Worm (Caenorhabditis elegans) whole organism, late embryonic: ENCODE measurements around the gene F44G4.7.

ENCODE experiments used
- C08G9.2 ChIP-seq: sonication (generic microtip); optimal IDR thresholded peaks from 2 replicates; lab custom pipeline; 2016; ENCODE audit warnings: mild to moderate bottlenecking, missing genetic modification characterization, moderate library complexity, missing compliant biosample characterization
- C38D4.7 ChIP-seq: fragments of 200-800 bp; sonication (Bioruptor generic); optimal IDR thresholded peaks from 2 replicates; lab custom pipeline; 2018; ENCODE audit warnings: mild to moderate bottlenecking, missing genetic modification characterization, moderate library complexity, missing compliant biosample characterization
- Y22D7AL.16 ChIP-seq: sonication (generic microtip); optimal IDR thresholded peaks from 2 replicates; lab custom pipeline; 2016; ENCODE audit warnings: missing genetic modification characterization, missing compliant biosample characterization
- ahr-1 ChIP-seq: sonication (generic microtip); optimal IDR thresholded peaks from 2 replicates; lab custom pipeline; 2016; ENCODE audit warnings: missing genetic modification characterization, missing compliant biosample characterization
- ama-1 ChIP-seq: fragments of 150-350 bp; optimal IDR thresholded peaks from 2 replicates; lab custom pipeline; 2014
- ceh-14 ChIP-seq: sonication (generic microtip); optimal IDR thresholded peaks from 2 replicates; lab custom pipeline; 2016; ENCODE audit warnings: missing genotype, missing genetic modification characterization, missing compliant biosample characterization
- ceh-18 ChIP-seq: sonication (generic microtip); optimal IDR thresholded peaks from 2 replicates; lab custom pipeline; 2016; ENCODE audit warnings: missing genetic modification characterization, missing compliant biosample characterization
- ceh-19 ChIP-seq: fragments of 200-800 bp; sonication (Bioruptor generic); optimal IDR thresholded peaks from 2 replicates; lab custom pipeline; 2018; ENCODE audit warnings: mild to moderate bottlenecking, missing genetic modification characterization, missing compliant biosample characterization
- ceh-2 ChIP-seq: sonication (generic microtip); optimal IDR thresholded peaks from 2 replicates; lab custom pipeline; 2016; ENCODE audit warnings: missing genotype, missing genetic modification characterization, missing compliant biosample characterization
- ceh-30 ChIP-seq: fragments of 150-350 bp; optimal IDR thresholded peaks from 2 replicates; lab custom pipeline; 2014; ENCODE audit warnings: missing biosample characterization, missing genetic modification characterization
- ceh-45 ChIP-seq: fragments of 200-800 bp; sonication (Bioruptor generic); IDR thresholded peaks from 2 replicates; pipeline ENCODE4 v1.3.6; 2022; ENCODE audit warnings: missing genetic modification reagents, missing genetic modification characterization, missing compliant biosample characterization
- ceh-48 ChIP-seq: sonication (generic microtip); optimal IDR thresholded peaks from 2 replicates; lab custom pipeline; 2016; ENCODE audit warnings: missing genetic modification characterization, inconsistent platforms, missing compliant biosample characterization
- ceh-6 ChIP-seq: fragments of 200-800 bp; sonication (Bioruptor generic); optimal IDR thresholded peaks from 2 replicates; lab custom pipeline; 2018; ENCODE audit warnings: mild to moderate bottlenecking, missing genetic modification characterization, missing compliant biosample characterization
- ceh-9 ChIP-seq: sonication (generic microtip); optimal IDR thresholded peaks from 2 replicates; lab custom pipeline; 2016; ENCODE audit warnings: mild to moderate bottlenecking, missing genetic modification characterization, inconsistent platforms, missing compliant biosample characterization
- dmd-4 ChIP-seq: sonication (generic microtip); optimal IDR thresholded peaks from 2 replicates; lab custom pipeline; 2016; ENCODE audit warnings: borderline replicate concordance, missing genetic modification characterization, missing compliant biosample characterization
- dve-1 ChIP-seq: sonication (generic microtip); optimal IDR thresholded peaks from 2 replicates; lab custom pipeline; 2017; ENCODE audit warnings: antibody characterized with exemption, mild to moderate bottlenecking, missing genetic modification characterization, missing compliant biosample characterization
- elt-4 ChIP-seq: sonication (generic microtip); optimal IDR thresholded peaks from 2 replicates; lab custom pipeline; 2016; ENCODE audit warnings: missing genetic modification characterization, missing compliant biosample characterization
- ets-4 ChIP-seq: sonication (generic microtip); optimal IDR thresholded peaks from 2 replicates; lab custom pipeline; 2016; ENCODE audit warnings: missing genetic modification characterization, missing compliant biosample characterization
- eyg-1 ChIP-seq: sonication (generic microtip); optimal IDR thresholded peaks from 2 replicates; lab custom pipeline; 2016; ENCODE audit warnings: missing genotype, missing genetic modification characterization, missing compliant biosample characterization
- hlh-13 ChIP-seq: fragments of 200-800 bp; sonication (Bioruptor generic); optimal IDR thresholded peaks from 2 replicates; lab custom pipeline; 2018; ENCODE audit warnings: mild to moderate bottlenecking, missing genetic modification characterization, missing compliant biosample characterization
- hlh-15 ChIP-seq: sonication (generic microtip); optimal IDR thresholded peaks from 2 replicates; lab custom pipeline; 2016; ENCODE audit warnings: missing genetic modification characterization, missing compliant biosample characterization
- lim-6 ChIP-seq: sonication (generic microtip); optimal IDR thresholded peaks from 2 replicates; lab custom pipeline; 2016; ENCODE audit warnings: missing genetic modification characterization, missing compliant biosample characterization
- lin-11 ChIP-seq: fragments of 200-800 bp; sonication (Bioruptor generic); optimal IDR thresholded peaks from 2 replicates; lab custom pipeline; 2018; ENCODE audit warnings: mild to moderate bottlenecking, missing genetic modification characterization, missing compliant biosample characterization
- madf-2 ChIP-seq: sonication (generic microtip); optimal IDR thresholded peaks from 2 replicates; lab custom pipeline; 2017; ENCODE audit warnings: missing genetic modification characterization, missing compliant biosample characterization
- nfya-1 ChIP-seq: sonication (generic microtip); optimal IDR thresholded peaks from 2 replicates; lab custom pipeline; 2017; ENCODE audit warnings: missing genetic modification characterization, mild to moderate bottlenecking, missing compliant biosample characterization, antibody characterized with exemption, moderate library complexity
- npax-4 ChIP-seq: sonication (generic microtip); optimal IDR thresholded peaks from 2 replicates; lab custom pipeline; 2016; ENCODE audit warnings: missing genetic modification characterization, missing compliant biosample characterization
- odd-2 ChIP-seq: sonication (generic microtip); optimal IDR thresholded peaks from 2 replicates; lab custom pipeline; 2017; ENCODE audit warnings: antibody characterized with exemption, mild to moderate bottlenecking, missing genetic modification characterization, missing compliant biosample characterization
- pqm-1 ChIP-seq: sonication (generic microtip); optimal IDR thresholded peaks from 2 replicates; lab custom pipeline; 2016; ENCODE audit warnings: missing genetic modification characterization, missing compliant biosample characterization
- sdc-2 ChIP-seq: sonication (generic microtip); optimal IDR thresholded peaks from 2 replicates; lab custom pipeline; 2016; ENCODE audit warnings: missing genotype, missing genetic modification characterization, missing compliant biosample characterization
- tbx-2 ChIP-seq: sonication (generic microtip); optimal IDR thresholded peaks from 2 replicates; lab custom pipeline; 2016; ENCODE audit warnings: missing genetic modification characterization, missing compliant biosample characterization
- tbx-7 ChIP-seq: sonication (generic microtip); optimal IDR thresholded peaks from 2 replicates; lab custom pipeline; 2016; ENCODE audit warnings: missing genotype, missing genetic modification characterization, missing compliant biosample characterization
- unc-3 ChIP-seq, 2 experiments: fragments of 200-800 bp in 1 of 2; sonication (Bioruptor generic) in 1 of 2; sonication (generic microtip) in 1 of 2; conservative IDR thresholded peaks in 1 of 2; optimal IDR thresholded peaks in 1 of 2; 2 replicates each; pipeline versions ENCODE4 v1.3.6 to Lab custom; 2016 to 2022; ENCODE audit warnings: missing compliant biosample characterization in 2 of 2, missing genetic modification characterization in 2 of 2, missing genetic modification reagents in 1 of 2
- unc-42 ChIP-seq: sonication (generic microtip); optimal IDR thresholded peaks from 2 replicates; lab custom pipeline; 2016; ENCODE audit warnings: missing genotype, missing genetic modification characterization, missing compliant biosample characterization
- unc-55 ChIP-seq: sonication (generic microtip); optimal IDR thresholded peaks from 2 replicates; lab custom pipeline; 2017; ENCODE audit warnings: missing biosample characterization, missing genetic modification reagents, missing genetic modification characterization
- unc-86 ChIP-seq: sonication (generic microtip); optimal IDR thresholded peaks from 2 replicates; lab custom pipeline; 2016; ENCODE audit warnings: missing genetic modification characterization, missing compliant biosample characterization

The F44G4.7 gene

DNA sequence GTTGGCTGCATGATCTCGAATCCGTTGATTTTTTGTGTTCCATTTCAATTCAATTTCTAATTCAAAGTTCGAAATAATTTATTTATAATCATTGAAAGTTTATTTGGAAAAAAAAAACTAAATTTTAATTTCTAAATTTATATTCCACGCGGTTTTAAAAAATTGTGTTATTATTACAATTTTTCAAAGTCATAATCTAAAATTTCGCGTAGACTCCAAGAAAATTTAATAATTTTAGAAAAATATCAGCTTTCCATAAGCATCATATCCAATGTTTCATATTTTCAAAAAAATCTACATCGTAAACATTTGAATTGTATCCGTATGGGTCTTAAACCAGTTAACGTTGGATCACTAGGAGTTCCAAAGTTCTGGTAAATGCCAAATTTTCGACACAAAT, 4.6 kb downstream of the F44G4.7 start, which contains the start of gene F44G4.5:
Gene F44G4.5 (minus strand): TSS at position 101 of the 400 bp plus-strand sequence.
- no peak for TF ChIP-seq tbx-7 (tag; lab: Kevin White, UChicago)
- TF ChIP-seq ceh-45 (GFP tag; lab: Robert Waterston, UW): no peak
- TF ChIP-seq ceh-9 (tag; lab: Kevin White, UChicago): no peak
- no peak for TF ChIP-seq unc-55 (GFP tag; lab: Kevin White, UChicago)
- no peak for TF ChIP-seq ceh-14 (tag; lab: Kevin White, UChicago)
- no peak for TF ChIP-seq eyg-1 (tag; lab: Kevin White, UChicago)
- TF ChIP-seq odd-2 (tag; lab: Kevin White, UChicago): no peak
- no peak for TF ChIP-seq tbx-2 (tag; lab: Kevin White, UChicago)
- TF ChIP-seq ahr-1 (tag; lab: Kevin White, UChicago): no peak
- TF ChIP-seq ama-1: no peak

DNA sequence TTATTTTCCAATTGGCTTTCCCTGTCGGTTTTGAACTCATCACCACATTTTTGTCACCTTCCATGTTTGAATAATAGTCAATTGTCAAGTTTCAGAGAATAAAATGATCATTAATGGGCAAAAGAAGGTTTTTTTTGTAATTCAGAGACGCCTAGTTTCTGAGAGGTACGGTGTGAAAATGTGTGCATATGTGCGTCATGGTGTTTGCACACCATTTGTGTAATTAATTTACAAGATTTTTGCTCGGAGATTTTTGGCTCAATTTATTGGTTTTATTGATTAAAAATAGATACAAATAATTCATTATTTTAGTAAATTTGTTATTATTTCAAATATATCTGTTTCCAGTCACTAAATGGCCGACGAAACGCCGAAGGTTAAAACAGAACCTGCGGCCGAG, 7.5 kb downstream of the F44G4.7 start, which contains the start of the genes F44G4.3 and tdp-1:
Gene F44G4.3 (minus strand): TSS at position 184 of the 400 bp plus-strand sequence.
Gene tdp-1 (plus strand): TSS at position 347 of the 400 bp plus-strand sequence.
- TF ChIP-seq unc-42 (tag; lab: Kevin White, UChicago) (peak; percentile 91), ceh-48 (tag; lab: Kevin White, UChicago) (peak; percentile 21), ceh-19 (GFP tag; lab: Kevin White, UChicago) (no peak), ceh-14 (tag; lab: Kevin White, UChicago) (peak; percentile 52), nfya-1 (tag; lab: Kevin White, UChicago) (peak; percentile 30), pqm-1 (no peak), ceh-2 (tag; lab: Kevin White, UChicago) (no peak)

DNA sequence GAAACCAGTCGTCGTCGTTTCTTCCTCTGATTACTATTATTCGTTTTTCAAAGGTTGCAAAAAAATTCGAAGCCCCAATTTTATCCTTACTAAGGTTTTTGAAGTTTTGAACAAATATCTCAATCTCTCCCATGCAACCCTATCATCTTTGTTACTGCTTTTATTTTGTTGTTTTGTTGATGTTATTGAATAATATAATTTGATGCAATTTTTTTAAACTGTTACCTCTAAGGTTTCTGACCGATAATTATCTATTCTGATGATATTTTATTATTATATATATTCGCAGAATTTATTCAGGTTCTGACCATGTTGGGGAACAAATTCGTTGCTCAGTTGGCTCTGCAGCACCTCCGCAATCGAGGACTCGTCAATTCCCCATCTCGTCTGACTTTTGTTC, 8.9 kb downstream of the F44G4.7 start, which contains the start of gene ndub-2:
Gene ndub-2 (plus strand): TSS at position 301 of the 400 bp plus-strand sequence.
- TF ChIP-seq ets-4: no peak
- TF ChIP-seq C38D4.7 (GFP tag; lab: Kevin White, UChicago): no peak
- no peak for TF ChIP-seq ceh-18 (tag; lab: Kevin White, UChicago)
- no peak for TF ChIP-seq ceh-9 (tag; lab: Kevin White, UChicago)
- no peak for TF ChIP-seq npax-4 (tag; lab: Kevin White, UChicago)
- no peak for TF ChIP-seq elt-4 (tag; lab: Kevin White, UChicago)
- no peak for TF ChIP-seq tbx-7 (tag; lab: Kevin White, UChicago)
- TF ChIP-seq nfya-1 (tag; lab: Kevin White, UChicago): no peak
- TF ChIP-seq hlh-15 (tag; lab: Kevin White, UChicago): no peak

DNA sequence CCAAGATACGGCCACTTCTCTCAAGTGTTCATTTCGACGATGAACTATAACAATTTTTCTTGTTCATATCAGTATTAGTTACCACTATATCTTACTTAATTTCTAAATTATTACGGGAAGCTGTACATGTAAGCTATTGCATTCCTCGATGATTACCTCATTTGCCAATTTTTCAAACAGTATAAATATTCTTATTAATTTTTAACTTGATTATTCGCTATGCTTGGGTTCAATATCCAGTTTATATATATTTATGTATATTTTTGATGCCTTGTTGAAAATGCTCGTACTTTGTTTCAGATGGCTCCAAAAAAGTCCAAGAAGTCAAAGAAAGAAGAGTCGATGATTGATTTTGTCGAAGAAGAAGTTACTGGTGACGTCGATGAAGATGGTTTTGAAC, 10.6 kb downstream of the F44G4.7 start, which contains the start of gene F44G4.1:
Gene F44G4.1 (plus strand): TSS at position 301 of the 400 bp plus-strand sequence.
- TF ChIP-seq ceh-2 (tag; lab: Kevin White, UChicago) (no peak), ceh-6 (GFP tag; lab: Kevin White, UChicago) (no peak)

DNA sequence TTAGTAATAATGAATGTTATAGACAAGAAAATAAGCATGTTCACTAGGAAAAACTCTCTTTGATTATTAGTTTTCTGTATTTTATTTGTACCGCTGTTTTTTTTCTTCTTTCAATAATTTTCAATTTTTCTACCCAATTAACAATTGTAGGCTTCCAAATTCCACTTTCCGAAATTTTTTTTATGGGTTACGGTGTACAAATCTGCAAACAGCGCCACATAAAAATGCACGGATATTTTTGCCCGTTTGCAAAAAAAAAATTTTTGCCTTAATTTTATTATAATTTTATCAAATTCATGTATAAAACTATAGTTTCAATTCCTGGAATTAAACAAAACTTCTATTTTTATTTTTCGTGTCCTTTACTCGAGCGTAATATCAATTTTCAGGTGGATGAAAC, 12.2 kb downstream of the F44G4.7 start, which contains the start of gene ooc-5:
Gene ooc-5 (plus strand): TSS at position 381 of the 400 bp plus-strand sequence.
- TF ChIP-seq lim-6 (no peak), dmd-4 (no peak), ceh-30 (tag; lab: Kevin White, UChicago) (no peak), madf-2 (tag; lab: Kevin White, UChicago) (no peak), dve-1 (no peak), unc-86 (tag; lab: Kevin White, UChicago) (no peak), lin-11 (no peak), hlh-15 (tag; lab: Kevin White, UChicago) (no peak), hlh-13 (GFP tag; lab: Kevin White, UChicago) (no peak), unc-3 (GFP tag; conservative IDR thresholded peaks at IDR 0.05; lab: Robert Waterston, UW) (no peak), unc-3 (tag; optimal IDR thresholded peaks at IDR 0.05; lab: Kevin White, UChicago) (no peak), ets-4 (no peak), C08G9.2 (tag; lab: Kevin White, UChicago) (no peak), sdc-2 (no peak), ama-1 (no peak), unc-42 (tag; lab: Kevin White, UChicago) (no peak), Y22D7AL.16 (no peak)
